Fruit fly (Drosophila melanogaster): ENCODE data around the gene CG7168.

DNA sequence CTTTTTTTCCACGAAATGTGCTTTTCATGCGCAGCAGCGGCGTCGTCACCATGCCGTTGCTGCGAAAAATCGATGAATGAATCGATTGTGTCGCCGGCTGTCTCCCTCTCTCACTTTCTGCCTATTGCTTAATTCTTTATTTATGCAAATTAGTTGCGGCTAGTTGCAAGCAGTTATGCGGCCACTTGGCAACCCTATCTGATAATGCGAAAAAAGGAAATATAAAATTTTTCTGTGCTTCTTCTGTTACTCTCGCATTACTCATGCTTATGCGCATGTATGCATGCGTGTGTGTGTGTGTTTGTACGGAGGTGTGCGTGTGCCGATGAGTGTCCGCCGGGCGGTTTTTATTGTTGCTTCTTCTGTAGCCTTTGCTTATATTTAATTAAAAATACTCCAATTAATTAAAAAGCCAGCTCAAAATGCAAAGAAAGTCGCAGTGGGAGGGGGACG lies 17.9 kb upstream of the CG7168 start:
- TF ChIP-seq rn (GFP tag; IDR thresholded peaks at IDR 0.05), result no peak
- TF ChIP-seq Ets98B (GFP tag; IDR thresholded peaks at IDR 0.05), result peak; percentile 71
- TF ChIP-seq CG14655 (GFP tag; optimal IDR thresholded peaks at IDR 0.05), result peak; percentile 39
- peak; percentile 9 for TF ChIP-seq CG8301 (tag; optimal IDR thresholded peaks at IDR 0.05)
- TF ChIP-seq CG13204 (GFP tag; optimal IDR thresholded peaks at IDR 0.05), result no peak
- no peak for TF ChIP-seq CG17806 (tag; optimal IDR thresholded peaks at IDR 0.05)
- peak; percentile 41 for TF ChIP-seq Pif1A (GFP tag; optimal IDR thresholded peaks at IDR 0.05)
- TF ChIP-seq CG15710 (tag; optimal IDR thresholded peaks at IDR 0.05), result peak; percentile 11
- no peak for TF ChIP-seq CG34367 (tag; optimal IDR thresholded peaks at IDR 0.05)
- peak; percentile 39 for TF ChIP-seq Pif1B (GFP tag; optimal IDR thresholded peaks at IDR 0.05)
- TF ChIP-seq CG4496 (GFP tag; IDR thresholded peaks at IDR 0.05), result peak; percentile 67
